Worm (Caenorhabditis elegans): ENCODE results near the gene aakg-2.

ce11 chrX:16816854-16817253 is 52.0 kb downstream of the aakg-2 start:
- no peak for TF ChIP-seq cog-1 (tag; optimal IDR thresholded peaks at IDR 0.05)
- no peak for TF ChIP-seq ref-1 (GFP tag; conservative IDR thresholded peaks at IDR 0.05)
- no peak for TF ChIP-seq klf-2 (GFP tag; conservative IDR thresholded peaks at IDR 0.05)
